Worm (Caenorhabditis elegans): Measurements from ENCODE around the gene nspc-1.

Gene nspc-1

DNA sequence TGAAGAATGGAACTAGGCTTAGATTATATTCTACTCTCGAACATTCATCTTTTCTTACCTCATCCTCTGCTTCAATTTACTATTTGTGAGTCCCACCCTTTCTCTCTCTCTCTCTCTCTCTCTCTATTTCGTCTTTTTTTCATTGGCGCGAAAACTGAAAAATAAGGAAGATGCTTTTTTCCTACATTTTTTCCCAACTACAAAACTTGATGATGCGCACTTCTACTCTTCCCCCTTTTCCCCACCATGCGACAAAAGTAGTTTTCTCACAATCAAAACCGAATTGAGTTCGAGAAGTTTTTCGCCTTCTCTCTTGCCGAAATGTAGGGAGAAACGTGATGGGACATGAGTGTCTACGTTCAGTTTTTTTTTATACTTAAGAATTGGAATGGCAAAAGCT lies 45.0 kb downstream of the nspc-1 start:
- peak; percentile 20 for TF ChIP-seq unc-42 (tag; optimal IDR thresholded peaks at IDR 0.05)
- TF ChIP-seq ceh-19 (GFP tag; optimal IDR thresholded peaks at IDR 0.05) = no peak
- TF ChIP-seq unc-3 (GFP tag; conservative IDR thresholded peaks at IDR 0.05) = no peak
- no peak for TF ChIP-seq unc-3 (tag; optimal IDR thresholded peaks at IDR 0.05)

DNA sequence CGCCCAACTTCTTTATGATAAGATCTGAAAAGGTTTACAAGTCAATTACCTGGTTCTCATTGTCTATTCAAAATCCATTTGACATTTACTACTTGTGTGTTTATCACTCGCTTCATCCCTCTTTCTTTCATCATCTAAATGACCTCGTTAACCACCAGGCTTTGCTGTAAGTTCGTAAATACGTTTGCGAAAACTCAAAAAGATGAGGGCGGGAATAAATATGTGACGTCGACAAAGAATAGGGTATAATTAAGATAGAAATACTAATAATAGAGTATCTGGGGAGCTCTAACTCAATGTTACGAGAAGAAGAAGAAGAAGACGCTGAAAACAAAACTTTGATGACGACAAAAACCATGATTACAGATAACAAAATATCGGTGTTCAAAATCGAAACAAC lies 45.5 kb downstream of the nspc-1 start:
- TF ChIP-seq fax-1 (tag; optimal IDR thresholded peaks at IDR 0.05) (no peak), ets-4 (tag; optimal IDR thresholded peaks at IDR 0.05) (no peak), ceh-2 (tag; optimal IDR thresholded peaks at IDR 0.05) (no peak)

DNA sequence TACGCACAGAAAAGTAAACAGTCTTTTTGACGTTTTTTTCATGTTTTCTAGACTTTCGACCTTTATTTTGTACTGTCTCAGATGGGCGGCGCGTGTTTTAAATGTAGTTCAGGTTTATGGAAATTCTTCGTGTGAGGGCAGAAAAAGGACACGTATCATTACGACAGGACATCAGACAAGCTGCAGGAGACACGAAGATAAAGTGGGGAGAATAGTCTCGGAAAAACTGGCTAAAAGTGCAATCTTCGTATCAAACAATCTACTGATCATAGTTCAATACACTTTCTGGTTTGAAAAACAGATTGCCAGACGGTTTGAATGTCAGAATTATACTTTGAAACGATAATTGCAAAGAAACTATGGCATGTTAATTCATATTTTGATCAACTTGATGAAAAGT lies 49.5 kb downstream of the nspc-1 start:
- TF ChIP-seq ceh-30 (tag; optimal IDR thresholded peaks at IDR 0.05) (no peak), ama-1 (optimal IDR thresholded peaks at IDR 0.05) (no peak), elt-4 (tag; optimal IDR thresholded peaks at IDR 0.05) (no peak), ceh-9 (tag; optimal IDR thresholded peaks at IDR 0.05) (no peak), nhr-232 (tag; optimal IDR thresholded peaks at IDR 0.05) (no peak)

All from whole organism, late embryonic.